Fruit fly (Drosophila melanogaster) whole organism, wandering third instar larva: ENCODE results near the gene Spx.

Experiments used
- Abd-B ChIP-seq: fragments of >200 bp; optimal IDR thresholded peaks from 2 replicates; lab custom pipeline; 2017; ENCODE audit warnings: missing biosample characterization, missing genetic modification characterization
- Dif ChIP-seq: fragments of 200-275, 200-300 bp; sonication (Bioruptor generic); optimal IDR thresholded peaks from 2 replicates; lab custom pipeline; 2018; ENCODE audit warnings: missing biosample characterization, missing genetic modification characterization; ENCODE audit not compliant: partially characterized antibody
- Hr83 ChIP-seq: fragments of 200-300 bp; sonication (Bioruptor generic); optimal IDR thresholded peaks from 2 replicates; lab custom pipeline; 2016; ENCODE audit warnings: missing biosample characterization, mild to moderate bottlenecking, missing genetic modification characterization, moderate library complexity; ENCODE audit not compliant: poor library complexity, severe bottlenecking
- Rel ChIP-seq, 2 experiments: fragments of 200-800 bp; sonication (Bioruptor generic) in 1 of 2; optimal IDR thresholded peaks; 2 replicates in 1 of 2; 3 replicates in 1 of 2; lab custom pipeline; 2016 to 2019; ENCODE audit warnings: mild to moderate bottlenecking in 2 of 2, missing biosample characterization in 2 of 2, missing genetic modification characterization in 2 of 2, moderate library complexity in 1 of 2
- Sp1 ChIP-seq: fragments of 200-800 bp; sonication (Bioruptor generic); optimal IDR thresholded peaks from 3 replicates; lab custom pipeline; 2019; ENCODE audit warnings: missing biosample characterization, mild to moderate bottlenecking, missing genetic modification characterization, moderate library complexity
- dl ChIP-seq, 2 experiments: fragments of 175-275, 200-275 bp in 1 of 2; fragments of 200-275 bp in 1 of 2; sonication (Bioruptor generic); optimal IDR thresholded peaks; lab custom pipeline; 2018; ENCODE audit warnings: mild to moderate bottlenecking in 2 of 2, missing biosample characterization in 2 of 2, missing genetic modification characterization in 2 of 2, moderate library complexity in 2 of 2; ENCODE audit not compliant: partially characterized antibody in 2 of 2, insufficient read depth in 1 of 2
- ey ChIP-seq: fragments of 200-800 bp; sonication (Bioruptor generic); optimal IDR thresholded peaks from 2 replicates; lab custom pipeline; 2016; ENCODE audit warnings: missing biosample characterization, missing genetic modification characterization
- fru ChIP-seq: fragments of 200-800 bp; sonication (Bioruptor generic); optimal IDR thresholded peaks from 3 replicates; lab custom pipeline; 2016; ENCODE audit warnings: missing biosample characterization, mild to moderate bottlenecking, missing genetic modification characterization
- h ChIP-seq: fragments of 200-800 bp; sonication (Bioruptor generic); optimal IDR thresholded peaks from 3 replicates; lab custom pipeline; 2016; ENCODE audit warnings: missing biosample characterization, mild to moderate bottlenecking, missing genetic modification characterization
- lola ChIP-seq: fragments of >200 bp; optimal IDR thresholded peaks from 2 replicates; lab custom pipeline; 2017; ENCODE audit warnings: missing biosample characterization, missing genetic modification characterization
- pan ChIP-seq: fragments of >200 bp; optimal IDR thresholded peaks from 2 replicates; lab custom pipeline; 2017
- usp ChIP-seq: fragments of >200 bp; optimal IDR thresholded peaks from 2 replicates; lab custom pipeline; 2017; ENCODE audit warnings: missing biosample characterization, missing genetic modification characterization

DNA sequence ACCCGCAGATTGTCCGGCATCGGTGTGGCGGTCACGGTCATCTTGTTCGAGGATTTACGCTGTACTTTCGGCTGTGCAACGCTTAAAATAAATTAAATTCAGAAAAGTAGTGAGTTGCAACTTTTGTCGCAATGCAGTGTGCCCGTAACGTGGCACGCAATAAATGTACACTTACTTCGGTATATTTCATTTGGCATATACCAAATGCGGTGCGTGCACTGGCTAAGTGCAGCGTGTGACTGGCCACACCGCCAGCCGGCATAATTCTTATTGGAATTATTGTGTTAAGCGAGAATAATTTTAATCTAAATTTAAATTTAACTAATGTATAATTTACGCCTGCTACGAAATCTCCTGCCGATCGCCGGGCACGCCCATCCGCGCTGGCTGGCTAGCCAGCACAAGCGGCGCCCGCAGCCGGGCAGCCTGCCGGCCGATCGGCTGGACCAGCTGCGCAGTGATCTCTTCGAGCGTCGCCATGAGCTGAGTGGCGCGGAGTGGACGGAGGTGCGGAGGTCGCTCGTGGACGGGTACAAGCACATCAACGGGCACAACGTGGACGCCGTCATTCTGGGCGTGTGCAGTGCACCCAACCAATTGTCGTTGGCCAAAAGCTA, 35.6 kb downstream of the Spx start, which contains the start of the genes Rpt4 and mldr:
- TF ChIP-seq dl (GFP tag; optimal IDR thresholded peaks at IDR 0.05; lab: Kevin White, UChicago; ENCODE audit: insufficient read depth in 1 of 2, partially characterized antibody in 2 of 2) (no peak), h (GFP tag; lab: Kevin White, UChicago) (no peak), ey (GFP tag; lab: Kevin White, UChicago) (no peak), Hr83 (GFP tag; lab: Kevin White, UChicago) (peak; percentile 5), pan (lab: Kevin White, UChicago) (no peak), Sp1 (peak; percentile 18), lola (no peak), Dif (GFP tag; lab: Kevin White, UChicago) (no peak), Abd-B (no peak), fru (GFP tag; lab: Kevin White, UChicago) (no peak), Rel (GFP tag; optimal IDR thresholded peaks at IDR 0.05; lab: Kevin White, UChicago) (no peak), Rel (tag; optimal IDR thresholded peaks at IDR 0.05; lab: Kevin White, UChicago) (peak; percentile 53), usp (no peak)
